Fruit fly (Drosophila melanogaster) ovary, adult (tissue): ENCODE data around the gene RpS19b.

Experiments used
- CG17801 ChIP-seq: fragments of 200-800 bp; optimal IDR thresholded peaks from 2 replicates; lab custom pipeline; 2019; ENCODE audit warnings: missing biosample characterization, mild to moderate bottlenecking, missing genetic modification characterization, moderate library complexity; ENCODE audit not compliant: partially characterized antibody

The RpS19b gene

DNA sequence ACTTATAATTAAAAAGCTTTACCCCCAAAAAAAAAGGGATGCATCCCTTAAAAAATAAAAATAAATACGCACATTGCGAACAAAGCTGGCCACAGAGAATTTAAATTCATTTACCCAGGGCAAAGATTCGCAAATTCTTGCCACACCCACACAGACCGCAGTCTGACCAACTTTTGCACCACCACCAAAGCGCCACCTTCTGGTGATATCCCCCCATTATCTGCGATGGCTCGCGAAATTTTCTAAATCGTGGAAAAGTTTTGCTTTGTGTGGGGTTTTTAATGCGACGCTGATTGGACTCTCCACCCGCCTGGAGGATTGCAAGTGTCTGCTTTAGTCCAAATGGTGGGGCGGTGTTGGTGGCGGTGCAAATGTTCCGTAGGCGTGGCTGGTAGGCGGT is 33.2 kb downstream of the RpS19b start:
- TF ChIP-seq CG17801 (GFP tag; lab: Kevin White, UChicago): no peak

DNA sequence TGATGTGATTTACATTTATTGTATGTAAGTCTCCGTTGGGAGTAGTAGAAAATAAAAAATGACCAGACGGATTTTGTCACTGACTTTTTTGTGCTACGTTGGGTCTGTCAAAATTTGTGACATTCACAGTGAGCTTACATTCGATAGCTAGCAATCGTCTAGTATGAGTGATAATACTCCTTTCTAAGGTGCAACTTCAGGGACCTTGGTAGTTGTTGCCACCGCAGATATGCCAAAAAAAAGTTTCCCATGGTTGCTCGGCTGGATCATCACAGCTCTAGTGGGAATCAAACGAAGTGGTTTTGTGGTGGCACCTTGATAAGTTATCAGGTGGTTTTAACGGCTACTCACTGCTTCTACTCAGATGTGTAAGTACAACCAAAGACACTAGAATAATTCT is 39.9 kb downstream of the RpS19b start, which contains the start of gene tbrd-1:
Gene tbrd-1 (minus strand): TSS at position 101 of the 400 bp plus-strand sequence.
- no peak for TF ChIP-seq CG17801 (GFP tag; lab: Kevin White, UChicago)

DNA sequence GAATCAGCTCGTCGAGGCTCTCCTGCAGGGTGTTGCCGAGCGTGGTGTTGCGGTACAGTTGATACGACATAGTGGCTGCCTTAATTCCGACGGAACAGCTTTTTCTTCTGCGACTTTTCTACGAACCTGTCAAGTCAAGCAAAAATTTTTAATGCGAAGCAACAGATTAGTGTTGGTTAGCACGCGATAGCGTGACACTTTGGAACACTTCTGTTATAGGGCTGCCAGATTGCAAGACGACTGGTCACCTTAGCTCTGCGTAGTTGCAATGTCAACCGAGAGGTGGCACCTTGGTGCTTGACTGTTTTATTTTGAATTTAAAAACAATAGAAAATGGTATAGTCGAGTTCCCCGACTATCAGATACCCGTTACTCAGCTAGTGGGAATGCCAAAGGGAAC is 42.4 kb downstream of the RpS19b start, which contains the start of gene TfIIA-S:
Gene TfIIA-S (minus strand): TSS at position 175 of the 400 bp plus-strand sequence.
- peak; percentile 75 for TF ChIP-seq CG17801 (GFP tag; lab: Kevin White, UChicago)

DNA sequence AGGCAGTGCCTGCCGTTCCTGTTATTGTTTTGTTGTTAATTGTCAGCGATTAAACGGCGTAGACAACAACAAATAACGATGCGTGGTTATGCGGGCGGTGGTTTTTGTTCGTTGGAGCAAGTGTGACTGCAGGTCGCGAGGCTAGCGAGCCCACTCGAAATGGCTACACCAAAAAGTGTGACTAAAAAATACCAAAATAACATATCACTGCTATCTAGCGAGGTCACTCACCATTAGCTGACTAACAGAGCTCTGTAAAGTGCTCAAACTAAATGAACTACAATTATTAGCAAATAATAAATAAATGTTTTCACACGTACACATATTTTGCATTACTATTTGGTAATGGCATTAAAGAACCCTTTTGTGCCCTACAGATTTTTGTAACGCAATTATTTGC is 43.4 kb downstream of the RpS19b start, which contains the start of gene Pli:
Gene Pli (minus strand): TSS at position 131 of the 400 bp plus-strand sequence.
- peak; percentile 75 for TF ChIP-seq CG17801 (GFP tag; lab: Kevin White, UChicago)

DNA sequence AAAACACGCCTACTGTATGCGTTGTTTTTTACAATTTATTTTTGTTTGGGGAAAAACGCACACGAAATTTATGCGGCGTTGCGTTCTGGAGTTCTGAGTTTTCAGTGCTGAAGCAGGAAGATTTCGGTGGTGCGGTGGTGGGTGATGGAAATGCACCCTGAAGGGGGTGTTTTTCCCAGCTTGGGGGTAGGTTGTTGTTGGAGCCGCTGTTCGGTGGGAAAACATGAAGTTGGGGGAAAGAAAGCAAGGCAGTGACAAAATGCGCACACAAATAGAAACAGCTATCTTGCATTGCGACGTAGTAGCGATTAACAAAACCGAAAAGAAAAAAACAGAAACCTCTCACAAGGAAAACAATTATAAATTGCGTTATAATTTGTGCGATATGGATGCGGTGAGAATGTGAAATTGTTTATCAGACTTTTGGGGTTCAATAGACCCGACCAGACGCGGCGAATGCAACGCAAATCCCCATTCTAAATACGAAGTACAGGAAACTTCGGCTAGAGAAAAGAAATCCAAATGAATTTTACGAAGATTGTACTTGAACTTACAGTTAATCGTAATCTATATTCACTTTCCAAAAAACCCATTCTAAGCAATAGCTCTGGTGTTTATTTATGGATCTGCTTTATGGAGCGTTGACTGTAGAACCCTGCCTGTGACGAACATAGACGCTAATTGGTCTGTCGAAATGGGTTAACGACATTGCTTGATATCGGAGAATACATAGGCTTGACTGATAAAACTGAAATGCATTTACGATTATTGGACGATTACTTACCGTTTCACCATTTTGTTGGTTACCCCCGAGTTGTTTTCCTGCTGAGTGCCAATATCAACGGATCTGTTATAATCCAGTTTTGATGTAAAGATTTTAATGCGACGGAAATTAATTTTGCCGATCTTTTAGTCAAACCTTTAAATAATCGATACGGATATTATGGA is 44.8 kb downstream of the RpS19b start:
- peak; percentile 36 for TF ChIP-seq CG17801 (GFP tag; lab: Kevin White, UChicago)

DNA sequence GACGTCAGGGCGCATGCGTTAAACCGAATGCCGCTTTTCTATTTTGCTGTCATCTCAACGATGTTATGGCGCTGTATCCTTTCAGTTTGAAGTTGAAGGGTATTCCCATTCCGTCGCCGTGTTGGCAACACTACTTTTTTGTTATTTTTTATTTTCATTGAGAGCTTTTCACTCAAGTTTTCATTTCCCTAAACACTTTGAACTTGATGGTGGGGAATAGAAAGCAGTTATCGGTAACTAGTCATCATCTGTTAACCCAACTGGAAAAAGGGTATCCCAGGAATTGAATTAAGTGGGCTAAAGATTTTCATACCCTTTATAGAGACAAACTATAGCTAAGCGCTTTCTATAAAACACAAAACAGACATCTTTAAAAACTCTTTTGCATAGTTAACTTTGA is 45.8 kb downstream of the RpS19b start:
- no peak for TF ChIP-seq CG17801 (GFP tag; lab: Kevin White, UChicago)

DNA sequence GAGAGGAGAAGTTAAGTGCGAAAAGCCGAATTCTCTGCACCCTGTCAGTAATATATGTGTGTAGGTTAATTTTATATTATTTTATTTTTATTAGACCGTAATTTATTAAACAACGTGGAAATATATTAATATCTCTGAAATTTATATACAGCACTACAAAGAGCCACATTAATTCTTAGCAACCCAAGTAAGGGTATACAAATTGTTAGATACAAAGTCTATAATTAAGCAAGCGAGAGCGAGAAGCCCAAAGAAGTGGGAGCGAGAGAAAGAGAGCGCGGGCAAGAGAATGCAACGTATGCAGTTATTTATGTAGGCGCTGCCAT is 46.3 kb downstream of the RpS19b start:
- TF ChIP-seq CG17801 (GFP tag; lab: Kevin White, UChicago): peak; percentile 98

DNA sequence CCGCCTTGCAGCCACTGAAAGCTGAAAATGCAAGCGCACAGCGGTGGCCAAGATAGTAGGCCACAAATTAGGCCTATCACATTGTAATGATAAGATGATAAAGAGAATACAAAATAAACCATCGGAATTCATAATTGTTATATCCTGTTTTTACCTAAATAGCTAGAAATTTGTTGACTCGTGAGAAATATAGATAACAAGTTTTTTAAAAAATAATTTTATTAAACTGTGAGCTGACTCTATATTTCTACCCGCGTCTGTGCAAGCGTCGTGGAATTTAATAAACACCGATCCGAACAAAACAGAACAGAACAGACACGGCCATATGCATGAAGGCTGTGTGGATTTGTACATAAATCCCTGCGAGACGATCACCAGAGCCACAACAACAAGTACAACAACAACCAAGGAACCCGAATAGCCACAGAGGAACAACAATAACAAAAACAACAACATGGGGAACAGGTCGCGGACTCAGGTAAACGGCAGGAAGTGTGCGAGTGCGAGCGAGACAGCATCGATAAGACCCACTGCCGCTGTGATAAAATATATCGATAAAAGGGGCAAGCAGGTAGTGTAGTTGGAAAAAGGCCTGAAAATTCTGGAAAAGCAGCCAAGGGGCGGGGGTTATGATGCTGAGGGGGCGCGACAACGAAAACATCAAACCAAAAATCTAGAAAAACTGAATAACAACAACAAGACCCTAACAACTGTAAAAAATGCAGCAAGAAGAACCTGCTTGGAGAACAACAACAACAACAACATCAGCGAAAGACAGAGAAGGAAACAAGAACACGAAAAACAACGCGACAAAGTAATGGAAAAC is 46.8 kb downstream of the RpS19b start:
- TF ChIP-seq CG17801 (GFP tag; lab: Kevin White, UChicago): peak; percentile 92

DNA sequence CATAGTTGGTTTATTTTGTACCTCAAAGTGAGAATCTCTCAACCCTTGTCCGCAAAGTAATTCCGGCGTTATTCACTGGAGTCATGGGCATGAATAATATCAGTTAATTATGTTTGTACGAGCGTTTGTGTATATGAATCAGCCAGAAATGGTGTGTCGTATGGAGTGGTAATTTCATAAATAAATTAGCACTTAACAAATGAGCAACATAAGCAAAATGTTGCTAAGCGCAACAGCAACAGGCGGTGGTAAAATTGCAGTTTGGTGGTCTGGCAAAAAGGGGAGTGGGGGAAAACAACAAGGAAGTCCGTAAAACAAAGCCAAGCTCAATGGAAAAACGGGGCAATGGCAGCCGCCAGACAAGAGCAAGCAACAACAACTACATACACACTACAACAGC is 47.7 kb downstream of the RpS19b start:
- no peak for TF ChIP-seq CG17801 (GFP tag; lab: Kevin White, UChicago)

DNA sequence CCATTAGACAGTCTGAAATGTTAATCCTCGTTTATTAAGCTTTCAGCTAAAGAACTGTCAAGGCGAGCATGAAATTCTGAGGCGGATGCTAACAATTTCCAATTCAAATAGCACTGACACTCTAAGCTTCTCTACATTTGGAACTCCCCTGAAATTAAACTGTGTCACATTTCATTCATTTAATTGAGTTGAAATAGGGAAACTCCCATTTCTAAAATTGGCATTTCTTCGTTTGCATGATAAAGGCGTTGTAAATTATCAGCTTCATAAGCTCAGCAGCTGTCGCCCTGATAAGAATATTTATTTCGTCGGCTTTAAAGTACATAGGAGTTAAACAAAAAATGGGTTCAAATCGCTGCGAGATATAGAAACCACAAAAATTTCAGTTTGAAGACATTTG is 48.1 kb downstream of the RpS19b start:
- no peak for TF ChIP-seq CG17801 (GFP tag; lab: Kevin White, UChicago)

DNA sequence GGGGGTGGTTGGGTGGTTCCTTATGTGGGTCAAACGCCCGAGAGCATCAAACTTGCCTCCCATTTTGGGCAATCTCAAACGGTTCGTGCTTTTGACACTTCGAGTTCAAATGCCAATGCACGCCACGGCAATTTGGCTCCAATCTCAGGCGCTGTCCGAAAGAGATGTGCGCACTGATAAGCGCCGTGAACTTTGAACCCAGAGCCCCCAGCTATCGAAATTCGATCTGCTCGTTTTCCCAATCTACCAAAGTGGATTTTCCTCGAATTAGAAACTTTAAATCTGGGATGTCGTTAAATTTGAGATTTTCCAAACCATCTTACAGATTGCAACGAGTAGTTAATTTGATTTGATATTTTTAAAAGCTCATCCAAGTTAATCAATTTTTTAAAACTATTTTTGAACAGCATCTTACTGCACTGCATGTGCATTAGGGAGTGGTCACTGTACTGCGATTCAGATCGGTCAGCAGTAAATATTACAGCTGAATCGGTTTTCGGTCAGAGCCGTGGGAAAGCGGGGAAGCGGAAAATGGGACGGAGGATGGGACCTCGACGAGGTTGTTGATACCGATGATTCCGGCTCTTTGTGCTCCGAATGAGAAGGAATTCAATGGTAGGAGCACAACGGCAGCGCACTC is 49.1 kb downstream of the RpS19b start:
- no peak for TF ChIP-seq CG17801 (GFP tag; lab: Kevin White, UChicago)
